Fruit fly (Drosophila melanogaster): ENCODE data around the gene CG3407.

- TF ChIP-seq D1 (tag; optimal IDR thresholded peaks at IDR 0.05), result peak; percentile 72
- TF ChIP-seq rn (GFP tag; IDR thresholded peaks at IDR 0.05), result peak; percentile 31; the same call in 1 of the 2 replicates
- TF ChIP-seq EcR (GFP tag; optimal IDR thresholded peaks at IDR 0.05), result peak; percentile 73
- peak; percentile 56 for TF ChIP-seq CG34367 (tag; optimal IDR thresholded peaks at IDR 0.05)
- no peak for TF ChIP-seq CG13204 (GFP tag; optimal IDR thresholded peaks at IDR 0.05)
- peak; percentile 80 for TF ChIP-seq CG15710 (tag; optimal IDR thresholded peaks at IDR 0.05)
- TF ChIP-seq CG17806 (tag; optimal IDR thresholded peaks at IDR 0.05), result peak; percentile 77
- peak; percentile 80 for TF ChIP-seq CG9948 (tag; optimal IDR thresholded peaks at IDR 0.05)
These were observed 43.3 kb downstream of the CG3407 start for dm6 chr2L:3769718-3770461.
